Worm (Caenorhabditis elegans): ENCODE measurements around the gene B0244.15.

- no peak for TF ChIP-seq arid-1 (GFP tag; conservative IDR thresholded peaks at IDR 0.05)
- no peak for TF ChIP-seq ama-1 (optimal IDR thresholded peaks at IDR 0.05)
- TF ChIP-seq unc-39 (tag; optimal IDR thresholded peaks at IDR 0.05) = no peak
- no peak for TF ChIP-seq unc-62 (GFP tag; optimal IDR thresholded peaks at IDR 0.05 in 1 of 2)
- TF ChIP-seq unc-62 (tag; optimal IDR thresholded peaks at IDR 0.05) = no peak
These were observed 8.9 kb upstream of the B0244.15 start for ce11 chrIII:5734328-5734727.

Measured in whole organism, L4 larva.